Worm (Caenorhabditis elegans) whole organism, L2 larva: ENCODE results near the gene ugt-7.
A peak's percentile ranks its signal among the peaks of the same experiment; 100 is the strongest.

ENCODE experiments used
- C34F6.9 ChIP-seq: fragments of 150-350 bp; optimal IDR thresholded peaks from 2 replicates; lab custom pipeline; 2014; ENCODE audit warnings: missing biosample characterization, missing genetic modification characterization
- F13H6.1 ChIP-seq: sonication (generic microtip); optimal IDR thresholded peaks from 2 replicates; lab custom pipeline; 2016; ENCODE audit warnings: missing genetic modification characterization, missing compliant biosample characterization
- R02D3.7 ChIP-seq: fragments of 150-350 bp; optimal IDR thresholded peaks from 2 replicates; lab custom pipeline; 2014; ENCODE audit warnings: missing biosample characterization, missing genetic modification characterization
- Y55F3AM.14 ChIP-seq: fragments of 200-800 bp; sonication (Bioruptor generic); optimal IDR thresholded peaks from 2 replicates; lab custom pipeline; 2018; ENCODE audit warnings: mild to moderate bottlenecking, missing genetic modification characterization, missing compliant biosample characterization
- ZK546.5 ChIP-seq: sonication (generic microtip); optimal IDR thresholded peaks from 2 replicates; lab custom pipeline; 2017; ENCODE audit warnings: missing biosample characterization, missing genetic modification characterization
- alr-1 ChIP-seq: fragments of 150-350 bp; optimal IDR thresholded peaks from 2 replicates; lab custom pipeline; 2014; ENCODE audit warnings: missing biosample characterization, missing genetic modification characterization
- aly-2 ChIP-seq: fragments of 150-350 bp; optimal IDR thresholded peaks from 2 replicates; lab custom pipeline; 2014; ENCODE audit warnings: missing biosample characterization, missing genetic modification characterization
- ama-1 ChIP-seq: fragments of 150-350 bp; optimal IDR thresholded peaks from 2 replicates; lab custom pipeline; 2018; ENCODE audit warnings: inconsistent platforms
- blmp-1 ChIP-seq: sonication (generic microtip); optimal IDR thresholded peaks from 2 replicates; lab custom pipeline; 2017; ENCODE audit warnings: missing genetic modification characterization, mild to moderate bottlenecking, missing compliant biosample characterization, antibody characterized with exemption, moderate library complexity; ENCODE audit not compliant: insufficient read depth
- ceh-16 ChIP-seq: fragments of 150-350 bp; optimal IDR thresholded peaks from 2 replicates; lab custom pipeline; 2014; ENCODE audit warnings: missing biosample characterization, missing genetic modification characterization
- ceh-82 ChIP-seq: fragments of 150-350 bp; optimal IDR thresholded peaks from 2 replicates; lab custom pipeline; 2014; ENCODE audit warnings: missing biosample characterization, missing genetic modification characterization
- crh-2 ChIP-seq: sonication (generic microtip); optimal IDR thresholded peaks from 2 replicates; lab custom pipeline; 2017; ENCODE audit warnings: missing biosample characterization, missing genetic modification characterization
- dmd-4 ChIP-seq: sonication (generic microtip); optimal IDR thresholded peaks from 2 replicates; lab custom pipeline; 2017; ENCODE audit warnings: missing biosample characterization, missing genetic modification characterization
- egl-27 ChIP-seq: sonication (generic microtip); optimal IDR thresholded peaks from 3 replicates; lab custom pipeline; 2017; ENCODE audit warnings: missing biosample characterization, missing genetic modification reagents, missing genetic modification characterization
- elt-1 ChIP-seq: fragments of 150-350 bp; optimal IDR thresholded peaks from 2 replicates; lab custom pipeline; 2014; ENCODE audit warnings: missing biosample characterization, missing genetic modification characterization
- fos-1 ChIP-seq: fragments of 150-350 bp; optimal IDR thresholded peaks from 2 replicates; lab custom pipeline; 2014; ENCODE audit warnings: missing biosample characterization, missing genetic modification characterization
- gmeb-1 ChIP-seq: fragments of 150-350 bp; optimal IDR thresholded peaks from 2 replicates; lab custom pipeline; 2014; ENCODE audit warnings: missing biosample characterization, missing genetic modification characterization
- lin-11 ChIP-seq: fragments of 150-350 bp; sonication (generic microtip); optimal IDR thresholded peaks from 2 replicates; lab custom pipeline; 2014; ENCODE audit warnings: missing biosample characterization, missing genetic modification characterization, inconsistent platforms, mixed read lengths
- lin-13 ChIP-seq: fragments of 150-350 bp; optimal IDR thresholded peaks from 2 replicates; lab custom pipeline; 2014; ENCODE audit warnings: missing biosample characterization, missing genetic modification reagents, missing genetic modification characterization
- lin-39 ChIP-seq: fragments of 150-350 bp; optimal IDR thresholded peaks from 2 replicates; lab custom pipeline; 2014; ENCODE audit warnings: missing biosample characterization, missing genetic modification reagents, missing genetic modification characterization
- lsy-2 ChIP-seq, 2 experiments: fragments of 150-350 bp in 1 of 2; sonication (generic microtip) in 1 of 2; optimal IDR thresholded peaks; 2 replicates each; lab custom pipeline; 2014 to 2017; ENCODE audit warnings: missing biosample characterization in 2 of 2, missing genetic modification characterization in 2 of 2
- mab-5 ChIP-seq: fragments of 150-350 bp; optimal IDR thresholded peaks from 2 replicates; lab custom pipeline; 2014; ENCODE audit warnings: missing biosample characterization, missing genetic modification characterization
- mbf-1 ChIP-seq: sonication (generic microtip); optimal IDR thresholded peaks from 2 replicates; lab custom pipeline; 2017; ENCODE audit warnings: missing biosample characterization, missing genetic modification characterization
- mdl-1 ChIP-seq, 2 experiments: fragments of 150-350 bp in 1 of 2; sonication (generic microtip) in 1 of 2; optimal IDR thresholded peaks; 2 replicates each; lab custom pipeline; 2017; ENCODE audit warnings: missing biosample characterization in 2 of 2, missing genetic modification characterization in 2 of 2
- nhr-10 ChIP-seq: sonication (generic microtip); optimal IDR thresholded peaks from 2 replicates; lab custom pipeline; 2017; ENCODE audit warnings: missing biosample characterization, missing genetic modification characterization
- nhr-11 ChIP-seq: fragments of 150-350 bp; optimal IDR thresholded peaks from 2 replicates; lab custom pipeline; 2014; ENCODE audit warnings: missing biosample characterization, missing genetic modification characterization
- nhr-12 ChIP-seq: fragments of 150-350 bp; optimal IDR thresholded peaks from 2 replicates; lab custom pipeline; 2014; ENCODE audit warnings: missing biosample characterization, missing genetic modification characterization
- nhr-21 ChIP-seq: fragments of 150-350 bp; optimal IDR thresholded peaks from 2 replicates; lab custom pipeline; 2014; ENCODE audit warnings: missing biosample characterization, missing genetic modification characterization
- nhr-23 ChIP-seq: fragments of 150-350 bp; optimal IDR thresholded peaks from 2 replicates; lab custom pipeline; 2014; ENCODE audit warnings: missing biosample characterization, missing genetic modification reagents, missing genetic modification characterization
- nhr-237 ChIP-seq: fragments of 150-350 bp; optimal IDR thresholded peaks from 2 replicates; lab custom pipeline; 2014; ENCODE audit warnings: missing biosample characterization, missing genetic modification characterization
- nhr-6 ChIP-seq: fragments of 150-350 bp; optimal IDR thresholded peaks from 2 replicates; lab custom pipeline; 2014; ENCODE audit warnings: missing biosample characterization, missing genetic modification characterization
- peb-1 ChIP-seq: fragments of 150-350 bp; optimal IDR thresholded peaks from 2 replicates; lab custom pipeline; 2014; ENCODE audit warnings: missing biosample characterization, missing genetic modification characterization
- sem-4 ChIP-seq: fragments of 150-350 bp; optimal IDR thresholded peaks from 2 replicates; lab custom pipeline; 2014; ENCODE audit warnings: missing biosample characterization, missing genetic modification reagents, missing genetic modification characterization
- skn-1 ChIP-seq: sonication (generic microtip); optimal IDR thresholded peaks from 2 replicates; lab custom pipeline; 2017; ENCODE audit warnings: missing biosample characterization, missing genetic modification characterization
- sma-3 ChIP-seq: sonication (generic microtip); optimal IDR thresholded peaks from 2 replicates; lab custom pipeline; 2016; ENCODE audit warnings: missing genetic modification reagents, missing genetic modification characterization, missing compliant biosample characterization
- sma-9 ChIP-seq, 2 experiments: fragments of 150-350 bp in 1 of 2; sonication (generic microtip) in 1 of 2; optimal IDR thresholded peaks; 2 replicates each; lab custom pipeline; 2014 to 2016; ENCODE audit warnings: missing genetic modification characterization in 2 of 2, mild to moderate bottlenecking in 1 of 2, missing biosample characterization in 1 of 2, missing compliant biosample characterization in 1 of 2, missing genetic modification reagents in 1 of 2, moderate library complexity in 1 of 2
- unc-39 ChIP-seq: fragments of 150-350 bp; optimal IDR thresholded peaks from 2 replicates; lab custom pipeline; 2014; ENCODE audit warnings: missing biosample characterization, missing genetic modification characterization
- unc-55 ChIP-seq: fragments of 150-350 bp; sonication (generic microtip); optimal IDR thresholded peaks from 3 replicates; lab custom pipeline; 2014; ENCODE audit warnings: missing biosample characterization, missing genetic modification reagents, missing genetic modification characterization
- zag-1 ChIP-seq: fragments of 150-350 bp; optimal IDR thresholded peaks from 2 replicates; lab custom pipeline; 2014; ENCODE audit warnings: missing biosample characterization, missing genetic modification characterization
- ztf-4 ChIP-seq: fragments of 150-350 bp; optimal IDR thresholded peaks from 2 replicates; lab custom pipeline; 2014; ENCODE audit warnings: missing biosample characterization, missing genetic modification characterization

ugt-7 gene

DNA sequence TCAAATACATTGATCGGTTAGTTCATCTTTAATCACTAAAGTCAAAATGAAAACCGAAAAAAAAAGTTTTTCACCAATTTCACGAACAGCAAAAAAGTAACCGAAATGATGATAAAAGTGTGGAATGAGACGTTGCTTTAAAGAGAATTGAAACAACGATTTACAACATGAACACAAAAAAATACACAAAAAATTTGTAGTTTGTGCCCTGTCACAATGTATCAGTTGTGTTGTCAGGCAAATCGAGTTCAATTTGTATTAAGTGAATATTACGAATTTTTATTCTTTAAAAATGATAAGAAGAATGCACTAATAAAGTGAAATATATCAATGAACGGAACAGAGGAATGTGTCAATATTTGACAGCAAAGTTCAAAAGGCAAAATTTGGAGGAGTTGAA is 31.4 kb upstream of the ugt-7 start:
- no peak for TF ChIP-seq elt-1 (tag; lab: Kevin White, UChicago)
- TF ChIP-seq zag-1 (tag; lab: Kevin White, UChicago), result no peak
- no peak for TF ChIP-seq peb-1 (tag; lab: Kevin White, UChicago)
- TF ChIP-seq nhr-21, result no peak
- no peak for TF ChIP-seq F13H6.1 (tag; lab: Kevin White, UChicago)
- TF ChIP-seq C34F6.9 (tag; lab: Kevin White, UChicago), result no peak
- no peak for TF ChIP-seq aly-2 (tag; lab: Kevin White, UChicago)
- no peak for TF ChIP-seq dmd-4 (tag; lab: Kevin White, UChicago)
- no peak for TF ChIP-seq nhr-237 (tag; lab: Kevin White, UChicago)
- TF ChIP-seq ztf-4 (tag; lab: Kevin White, UChicago), result no peak
- TF ChIP-seq ceh-82 (tag; lab: Kevin White, UChicago), result no peak
- TF ChIP-seq unc-55 (GFP tag; lab: Kevin White, UChicago), result no peak
- TF ChIP-seq nhr-10 (tag; lab: Kevin White, UChicago), result no peak
- no peak for TF ChIP-seq Y55F3AM.14 (GFP tag; lab: Kevin White, UChicago)
- TF ChIP-seq lin-11, result no peak
- no peak for TF ChIP-seq nhr-12
- no peak for TF ChIP-seq sma-3 (GFP tag; lab: Kevin White, UChicago)
- TF ChIP-seq R02D3.7 (tag; lab: Kevin White, UChicago), result no peak
- TF ChIP-seq lin-39 (tag; lab: Kevin White, UChicago), result no peak
- no peak for TF ChIP-seq ZK546.5 (tag; lab: Kevin White, UChicago)

DNA sequence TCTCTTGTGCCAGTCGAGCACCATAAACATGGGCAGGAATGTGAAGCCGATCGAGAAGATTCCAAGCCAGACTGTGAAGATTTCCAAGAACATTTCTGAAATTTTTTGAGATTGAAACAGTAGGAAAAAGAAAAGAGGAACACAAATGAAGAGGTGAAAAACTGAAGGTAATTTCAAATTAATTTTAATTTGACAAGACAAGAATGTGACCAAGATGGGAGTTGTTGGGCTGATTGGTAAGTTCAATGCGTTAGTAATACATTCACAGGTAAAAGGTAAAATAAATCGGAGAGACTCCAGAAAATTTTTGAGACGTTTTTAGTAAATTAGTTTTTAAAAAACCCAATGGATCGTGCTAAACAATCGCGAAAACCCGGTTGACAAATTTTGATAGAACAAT is 30.3 kb upstream of the ugt-7 start, which contains the start of gene swt-7:
TSS of gene swt-7 (minus strand) at position 101 of the 400 bp plus-strand sequence.
- TF ChIP-seq mab-5 (tag; lab: Kevin White, UChicago) (no peak), nhr-21 (no peak), gmeb-1 (tag; lab: Kevin White, UChicago) (no peak), nhr-11 (no peak), nhr-6 (tag; lab: Kevin White, UChicago) (no peak), fos-1 (tag; lab: Kevin White, UChicago) (no peak), mbf-1 (tag; lab: Kevin White, UChicago) (no peak), alr-1 (tag; lab: Kevin White, UChicago) (no peak), unc-39 (no peak), lin-11 (no peak), ceh-16 (tag; lab: Kevin White, UChicago) (no peak), lsy-2 (tag; optimal IDR thresholded peaks at IDR 0.05; lab: Kevin White, UChicago) (no peak), ztf-4 (tag; lab: Kevin White, UChicago) (no peak)

DNA sequence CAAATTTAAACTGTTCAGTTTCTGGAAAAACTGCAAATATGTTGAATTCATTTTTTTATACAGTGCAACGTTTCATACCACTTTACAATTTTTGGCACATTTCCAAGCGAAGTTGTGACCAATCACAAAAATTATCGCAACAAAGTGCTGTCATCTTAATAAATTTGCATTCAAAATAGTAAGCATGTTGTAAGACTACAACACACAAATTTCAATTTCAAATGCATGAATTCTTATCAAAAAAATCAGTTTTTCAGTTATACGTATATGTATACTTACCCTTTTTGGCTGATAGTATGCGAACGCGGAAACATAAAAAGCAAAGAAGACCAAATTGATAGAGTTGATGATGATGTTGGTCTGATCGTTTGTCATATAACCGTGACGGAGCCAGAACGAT is 29.8 kb upstream of the ugt-7 start:
- no peak for TF ChIP-seq ZK546.5 (tag; lab: Kevin White, UChicago)
- TF ChIP-seq sem-4, result no peak
- no peak for TF ChIP-seq dmd-4 (tag; lab: Kevin White, UChicago)
- TF ChIP-seq crh-2, result peak; percentile 44
- no peak for TF ChIP-seq nhr-12
- peak; percentile 13 for TF ChIP-seq F13H6.1 (tag; lab: Kevin White, UChicago)
- peak; percentile 29 for TF ChIP-seq sma-9 (GFP tag; optimal IDR thresholded peaks at IDR 0.05; lab: Kevin White, UChicago)
- TF ChIP-seq sma-9 (tag; optimal IDR thresholded peaks at IDR 0.05; lab: Kevin White, UChicago), result no peak
- TF ChIP-seq sma-3 (GFP tag; lab: Kevin White, UChicago), result no peak
- TF ChIP-seq blmp-1 (tag; lab: Kevin White, UChicago), result no peak
- peak; percentile 97 for TF ChIP-seq fos-1 (tag; lab: Kevin White, UChicago)

DNA sequence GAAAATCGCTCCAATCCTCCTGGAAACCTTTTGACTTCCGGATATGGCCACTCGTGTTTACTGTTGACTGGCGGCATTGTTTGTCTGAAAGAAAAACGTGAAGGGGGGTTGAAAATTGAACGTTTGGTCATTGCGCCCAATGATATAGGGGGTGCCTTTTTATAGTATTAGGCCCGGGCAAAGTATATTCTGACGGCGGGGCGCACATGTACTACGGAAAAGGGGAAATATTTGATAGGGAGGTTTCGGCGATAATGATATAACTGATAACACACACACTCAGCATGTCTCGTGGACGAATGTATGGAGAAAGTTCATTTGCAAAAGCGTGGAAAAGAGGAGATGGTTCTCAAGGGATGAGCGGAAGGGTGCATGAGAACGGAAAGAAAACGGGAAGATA is 27.3 kb upstream of the ugt-7 start, which contains the start of gene cpt-4:
TSS of gene cpt-4 (minus strand) at position 84 of the 400 bp plus-strand sequence.
- no peak for TF ChIP-seq nhr-10 (tag; lab: Kevin White, UChicago)
- TF ChIP-seq egl-27 (tag; lab: Kevin White, UChicago), result no peak
- no peak for TF ChIP-seq nhr-237 (tag; lab: Kevin White, UChicago)
- peak; percentile 80 for TF ChIP-seq sma-9 (GFP tag; optimal IDR thresholded peaks at IDR 0.05; lab: Kevin White, UChicago)
- TF ChIP-seq sma-9 (tag; optimal IDR thresholded peaks at IDR 0.05; lab: Kevin White, UChicago), result no peak
- no peak for TF ChIP-seq dmd-4 (tag; lab: Kevin White, UChicago)
- peak; percentile 25 for TF ChIP-seq F13H6.1 (tag; lab: Kevin White, UChicago)
- TF ChIP-seq peb-1 (tag; lab: Kevin White, UChicago), result no peak
- no peak for TF ChIP-seq unc-55 (GFP tag; lab: Kevin White, UChicago)
- no peak for TF ChIP-seq zag-1 (tag; lab: Kevin White, UChicago)
- TF ChIP-seq nhr-6 (tag; lab: Kevin White, UChicago), result no peak
- TF ChIP-seq R02D3.7 (tag; lab: Kevin White, UChicago), result no peak
- TF ChIP-seq nhr-21, result peak; percentile 10
- TF ChIP-seq nhr-12, result no peak
- no peak for TF ChIP-seq sma-3 (GFP tag; lab: Kevin White, UChicago)
- TF ChIP-seq nhr-23 (tag; lab: Kevin White, UChicago), result no peak
- TF ChIP-seq Y55F3AM.14 (GFP tag; lab: Kevin White, UChicago), result peak; percentile 58
- TF ChIP-seq ztf-4 (tag; lab: Kevin White, UChicago), result no peak
- no peak for TF ChIP-seq unc-39
- TF ChIP-seq skn-1, result no peak
- TF ChIP-seq ama-1 (lab: Kevin White, UChicago), result no peak
- TF ChIP-seq crh-2, result peak; percentile 47
- peak; percentile 10 to 24 for TF ChIP-seq mdl-1 (tag; optimal IDR thresholded peaks at IDR 0.05; lab: Kevin White, UChicago)
- peak; percentile 92 for TF ChIP-seq fos-1 (tag; lab: Kevin White, UChicago)
- TF ChIP-seq lin-13 (GFP tag; lab: Kevin White, UChicago), result no peak
- TF ChIP-seq elt-1 (tag; lab: Kevin White, UChicago), result no peak
- TF ChIP-seq mbf-1 (tag; lab: Kevin White, UChicago), result no peak
- no peak for TF ChIP-seq lin-39 (tag; lab: Kevin White, UChicago)
